Worm (Caenorhabditis elegans) whole organism, L4 larva: ENCODE results near the gene eea-1.

Experiments
- aly-2 ChIP-seq: sonication (generic microtip); optimal IDR thresholded peaks from 2 replicates; lab custom pipeline; 2018; ENCODE audit warnings: missing biosample characterization, missing genetic modification characterization
- dpl-1 ChIP-seq: fragments of 150-350 bp; optimal IDR thresholded peaks from 2 replicates; lab custom pipeline; 2014; ENCODE audit warnings: missing biosample characterization, missing genetic modification reagents, missing genetic modification characterization
- hif-1 ChIP-seq, 2 experiments: sonication (generic microtip); optimal IDR thresholded peaks; 2 replicates each; lab custom pipeline; 2016 to 2017; ENCODE audit warnings: missing compliant biosample characterization in 2 of 2, missing genetic modification characterization in 2 of 2, missing genetic modification reagents in 2 of 2, missing genotype in 2 of 2, mild to moderate bottlenecking in 1 of 2
- nhr-76 ChIP-seq: fragments of 150-350 bp; optimal IDR thresholded peaks from 2 replicates; lab custom pipeline; 2014; ENCODE audit warnings: missing biosample characterization, missing genetic modification characterization

DNA sequence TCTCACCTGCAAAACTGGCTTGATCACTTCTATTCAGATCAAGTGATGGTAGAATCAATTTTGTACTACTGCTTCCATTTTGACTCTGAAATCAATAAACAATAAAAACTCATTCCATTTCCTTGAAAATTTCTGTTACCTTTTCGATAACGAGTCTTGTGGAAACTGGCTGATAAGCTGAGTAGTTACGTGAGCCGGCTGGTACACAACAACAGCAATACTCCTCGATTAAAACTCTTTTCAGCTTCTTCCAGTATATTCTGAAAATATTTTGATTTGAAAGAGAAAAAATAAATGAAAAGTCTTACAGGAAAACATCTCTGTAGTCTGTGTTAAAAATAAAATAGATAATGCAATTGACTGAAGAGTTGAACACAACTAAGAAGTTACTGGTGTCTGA, 35.3 kb upstream of the eea-1 start:
- TF ChIP-seq nhr-76 (no peak), dpl-1 (GFP tag; lab: Kevin White, UChicago) (no peak), hif-1 (tag; optimal IDR thresholded peaks at IDR 0.05; lab: Kevin White, UChicago) (no peak), aly-2 (tag; lab: Kevin White, UChicago) (no peak)
